Worm (Caenorhabditis elegans) whole organism, early embryonic: ENCODE measurements around the gene M28.10.

Source experiments
- F13C5.2 ChIP-seq: sonication (generic microtip); optimal IDR thresholded peaks from 2 replicates; lab custom pipeline; 2017; ENCODE audit warnings: mild to moderate bottlenecking, missing genetic modification characterization, inconsistent platforms, missing compliant biosample characterization
- aly-1 ChIP-seq: sonication (generic microtip); optimal IDR thresholded peaks from 2 replicates; lab custom pipeline; 2016; ENCODE audit warnings: missing genetic modification characterization, missing compliant biosample characterization
- ama-1 ChIP-seq: fragments of 150-350 bp; optimal IDR thresholded peaks from 2 replicates; lab custom pipeline; 2014
- ets-7 ChIP-seq: sonication (generic microtip); optimal IDR thresholded peaks from 2 replicates; lab custom pipeline; 2016; ENCODE audit warnings: missing genotype, missing genetic modification characterization, missing compliant biosample characterization
- flt-1 ChIP-seq: fragments of 200-800 bp; sonication (Bioruptor generic); IDR thresholded peaks from 2 replicates; pipeline ENCODE4 v1.3.6; 2022; ENCODE audit warnings: missing genetic modification characterization, missing compliant biosample characterization
- hmbx-1 ChIP-seq: sonication (generic microtip); optimal IDR thresholded peaks from 2 replicates; lab custom pipeline; 2016; ENCODE audit warnings: mild to moderate bottlenecking, missing genetic modification characterization, missing compliant biosample characterization
- tbx-11 ChIP-seq: fragments of 200-800 bp; sonication (Bioruptor generic); IDR thresholded peaks from 2 replicates; pipeline ENCODE4 v1.3.6; 2022; ENCODE audit warnings: missing genetic modification characterization, missing compliant biosample characterization
- tra-4 ChIP-seq: sonication (generic microtip); optimal IDR thresholded peaks from 2 replicates; lab custom pipeline; 2017; ENCODE audit warnings: missing genetic modification characterization, missing compliant biosample characterization

DNA sequence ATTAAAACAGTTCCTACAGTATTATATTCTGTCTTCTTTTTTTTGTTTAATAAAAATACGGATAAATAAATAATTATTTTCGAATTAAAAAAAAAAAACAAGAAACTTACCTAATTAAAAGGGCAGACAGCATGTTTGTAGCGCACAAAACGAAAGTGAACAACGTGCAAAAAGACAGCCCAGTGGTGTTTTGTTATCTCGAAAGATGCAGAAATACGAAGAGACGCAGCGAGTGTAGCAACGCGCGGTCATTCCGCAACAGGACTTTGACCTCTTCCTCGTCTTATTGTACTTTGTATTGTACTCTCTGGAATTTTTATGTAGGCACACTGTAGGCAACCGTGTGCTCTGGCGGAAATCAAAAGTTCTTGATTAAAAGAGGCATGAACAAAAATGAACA lies 46.3 kb downstream of the M28.10 start, which contains the start of gene gbh-1:
- no peak for TF ChIP-seq ama-1 (lab: Kevin White, UChicago)
- TF ChIP-seq tra-4 = no peak
- no peak for TF ChIP-seq ets-7
- no peak for TF ChIP-seq tbx-11 (GFP tag; lab: Robert Waterston, UW)
- TF ChIP-seq flt-1 (GFP tag; lab: Robert Waterston, UW) = no peak
- TF ChIP-seq aly-1 (tag; lab: Kevin White, UChicago) = no peak
- TF ChIP-seq hmbx-1 (tag; lab: Kevin White, UChicago) = no peak
- TF ChIP-seq F13C5.2 (tag; lab: Kevin White, UChicago) = no peak
